Fruit fly (Drosophila melanogaster): Measurements from ENCODE around the gene CG33263.

The CG33263 gene

dm6 chr3L:13433522-13433921 lies 9.6 kb upstream of the CG33263 start (continued):
- TF ChIP-seq ato (GFP tag; IDR thresholded peaks at IDR 0.05; ENCODE audit: partially characterized antibody) (peak; percentile 78), pzg (GFP tag; optimal IDR thresholded peaks at IDR 0.05) (no peak), Blimp-1 (GFP tag; optimal IDR thresholded peaks at IDR 0.05) (no peak), CG14050 (GFP tag; IDR thresholded peaks at IDR 0.05) (no peak), CG1832 (GFP tag; optimal IDR thresholded peaks at IDR 0.05) (no peak), CG11398 (GFP tag; optimal IDR thresholded peaks at IDR 0.05) (no peak), Oli (tag; optimal IDR thresholded peaks at IDR 0.05) (no peak), trem (tag; optimal IDR thresholded peaks at IDR 0.05) (no peak), HLH3B (GFP tag; IDR thresholded peaks at IDR 0.05) (no peak), fd3F (GFP tag; optimal IDR thresholded peaks at IDR 0.05) (no peak), kni (GFP tag; optimal IDR thresholded peaks at IDR 0.05) (no peak), dmrt99B (tag; optimal IDR thresholded peaks at IDR 0.05) (no peak), sug (tag; optimal IDR thresholded peaks at IDR 0.05) (no peak), Ssrp (tag; optimal IDR thresholded peaks at IDR 0.05) (no peak), CG16813 (GFP tag; IDR thresholded peaks at IDR 0.05; ENCODE audit: partially characterized antibody) (peak; percentile 72), CG10959 (GFP tag; IDR thresholded peaks at IDR 0.05) (no peak), Mad (GFP tag; optimal IDR thresholded peaks at IDR 0.05) (no peak), maf-S (GFP tag; optimal IDR thresholded peaks at IDR 0.05) (no peak), vnd (GFP tag; IDR thresholded peaks at IDR 0.05; ENCODE audit: partially characterized antibody) (peak; percentile 57; the same call in 2 of the 3 replicates), lmd (GFP tag; IDR thresholded peaks at IDR 0.05) (no peak), ken (GFP tag; IDR thresholded peaks at IDR 0.05) (no peak), mld (GFP tag; IDR thresholded peaks at IDR 0.05; ENCODE audit: partially characterized antibody) (peak; percentile 84; the same call in 2 of the 3 replicates), CG12155 (GFP tag; optimal IDR thresholded peaks at IDR 0.05) (no peak), lab (GFP tag; optimal IDR thresholded peaks at IDR 0.05) (no peak), Fer2 (tag; optimal IDR thresholded peaks at IDR 0.05) (no peak), CG10147 (GFP tag; optimal IDR thresholded peaks at IDR 0.05) (no peak), CG34422 (GFP tag; IDR thresholded peaks at IDR 0.05) (no peak), inv (GFP tag; IDR thresholded peaks at IDR 0.05; ENCODE audit: partially characterized antibody) (peak; percentile 38; the same call in 1 of the 2 replicates), fd96Cb (tag; optimal IDR thresholded peaks at IDR 0.05) (no peak), knrl (GFP tag; IDR thresholded peaks at IDR 0.05; ENCODE audit: partially characterized antibody) (peak; percentile 54), CG13287 (GFP tag; IDR thresholded peaks at IDR 0.05; ENCODE audit: partially characterized antibody) (peak; percentile 31; the same call in 1 of the 2 replicates), sd (tag; optimal IDR thresholded peaks at IDR 0.05) (no peak), Hr51 (GFP tag; optimal IDR thresholded peaks at IDR 0.05) (no peak), hb (GFP tag; IDR thresholded peaks at IDR 0.05; ENCODE audit: partially characterized antibody) (peak; percentile 43; the same call in 1 of the 3 replicates), ro (GFP tag; IDR thresholded peaks at IDR 0.05) (no peak), nerfin-1 (tag; optimal IDR thresholded peaks at IDR 0.05) (no peak), Opbp (GFP tag; IDR thresholded peaks at IDR 0.05; ENCODE audit: partially characterized antibody) (peak; percentile 89), CG17385 (GFP tag; optimal IDR thresholded peaks at IDR 0.05) (no peak), CG9797 (GFP tag; optimal IDR thresholded peaks at IDR 0.05) (no peak), CG7786 (GFP tag; optimal IDR thresholded peaks at IDR 0.05) (no peak), Side (GFP tag; optimal IDR thresholded peaks at IDR 0.05) (no peak), Sox102F (GFP tag; optimal IDR thresholded peaks at IDR 0.05) (no peak), CG2678 (tag; optimal IDR thresholded peaks at IDR 0.05) (no peak), esg (GFP tag; conservative IDR thresholded peaks at IDR 0.05) (no peak), CG3407 (GFP tag; optimal IDR thresholded peaks at IDR 0.05) (no peak), prd (optimal IDR thresholded peaks at IDR 0.05) (no peak), prd (GFP tag; IDR thresholded peaks at IDR 0.05) (no peak), CTCF (GFP tag; optimal IDR thresholded peaks at IDR 0.05) (no peak), tx (GFP tag; optimal IDR thresholded peaks at IDR 0.05) (no peak), CG9932 (GFP tag; IDR thresholded peaks at IDR 0.05) (no peak)
